Worm (Caenorhabditis elegans) whole organism, L4 larva: Measurements from ENCODE around the gene F35E8.6.

Source experiments
- egl-27 ChIP-seq: sonication (generic microtip); optimal IDR thresholded peaks from 3 replicates; lab custom pipeline; 2017; ENCODE audit warnings: missing biosample characterization, missing genetic modification reagents, missing genetic modification characterization
- lin-13 ChIP-seq: fragments of 150-350 bp; optimal IDR thresholded peaks from 2 replicates; lab custom pipeline; 2014; ENCODE audit warnings: missing biosample characterization, missing genetic modification reagents, missing genetic modification characterization
- nhr-76 ChIP-seq: fragments of 150-350 bp; optimal IDR thresholded peaks from 2 replicates; lab custom pipeline; 2014; ENCODE audit warnings: missing biosample characterization, missing genetic modification characterization

- TF ChIP-seq egl-27 (tag; lab: Kevin White, UChicago) (no peak), nhr-76 (no peak), lin-13 (GFP tag; lab: Kevin White, UChicago) (no peak)
Observed at ce11 chrV:15915919-15916318, 4.0 kb downstream of the F35E8.6 start, which contains the start of gene gst-38.
